Worm (Caenorhabditis elegans) whole organism, L3 larva: Measurements from ENCODE around the gene sipa-1.
A peak's percentile ranks its signal among the peaks of the same experiment; 100 is the strongest.

Source experiments
- R02D3.7 ChIP-seq: fragments of 150-350 bp; optimal IDR thresholded peaks from 2 replicates; lab custom pipeline; 2014; ENCODE audit warnings: missing biosample characterization, missing genetic modification characterization
- ama-1 ChIP-seq: fragments of 150-350 bp; optimal IDR thresholded peaks from 2 replicates; lab custom pipeline; 2018
- ceh-16 ChIP-seq: sonication (generic microtip); optimal IDR thresholded peaks from 2 replicates; lab custom pipeline; 2017; ENCODE audit warnings: missing biosample characterization, missing genetic modification characterization
- ceh-28 ChIP-seq: fragments of 150-350 bp; optimal IDR thresholded peaks from 2 replicates; lab custom pipeline; 2014; ENCODE audit warnings: missing biosample characterization, missing genetic modification reagents, missing genetic modification characterization
- ceh-9 ChIP-seq: sonication (generic microtip); optimal IDR thresholded peaks from 2 replicates; lab custom pipeline; 2018; ENCODE audit warnings: missing biosample characterization, missing genetic modification characterization
- egl-27 ChIP-seq: sonication (generic microtip); optimal IDR thresholded peaks from 4 replicates; lab custom pipeline; 2017; ENCODE audit warnings: missing biosample characterization, missing genetic modification reagents, missing genetic modification characterization
- egl-5 ChIP-seq: fragments of 150-350 bp; optimal IDR thresholded peaks from 2 replicates; lab custom pipeline; 2017; ENCODE audit warnings: missing biosample characterization, missing genetic modification reagents, missing genetic modification characterization, inconsistent platforms
- elt-1 ChIP-seq: fragments of 150-350 bp; optimal IDR thresholded peaks from 2 replicates; lab custom pipeline; 2014; ENCODE audit warnings: missing biosample characterization, missing genetic modification characterization
- elt-2 ChIP-seq: sonication (generic microtip); optimal IDR thresholded peaks from 2 replicates; lab custom pipeline; 2016; ENCODE audit warnings: missing genetic modification reagents, mild to moderate bottlenecking, missing genetic modification characterization, missing compliant biosample characterization
- eor-1 ChIP-seq, 2 experiments: fragments of 150-350 bp; optimal IDR thresholded peaks; 2 replicates each; lab custom pipeline; 2014 to 2018; ENCODE audit warnings: missing biosample characterization in 2 of 2, missing genetic modification characterization in 2 of 2
- fkh-10 ChIP-seq: sonication (generic microtip); optimal IDR thresholded peaks from 2 replicates; lab custom pipeline; 2017; ENCODE audit warnings: missing biosample characterization, missing genetic modification reagents, missing genetic modification characterization
- fkh-2 ChIP-seq: fragments of 150-350 bp; optimal IDR thresholded peaks from 2 replicates; lab custom pipeline; 2014; ENCODE audit warnings: missing biosample characterization, missing genetic modification reagents, missing genetic modification characterization
- jun-1 ChIP-seq: fragments of 150-350 bp; optimal IDR thresholded peaks from 2 replicates; lab custom pipeline; 2014; ENCODE audit warnings: missing biosample characterization, missing genetic modification reagents, missing genetic modification characterization
- lin-15B ChIP-seq: fragments of 150-350 bp; optimal IDR thresholded peaks from 2 replicates; lab custom pipeline; 2014; ENCODE audit warnings: missing biosample characterization, missing genetic modification characterization
- lin-39 ChIP-seq: fragments of 150-350 bp; optimal IDR thresholded peaks from 2 replicates; lab custom pipeline; 2018; ENCODE audit warnings: missing biosample characterization, missing genetic modification reagents, missing genetic modification characterization
- lsy-12 ChIP-seq: sonication (generic microtip); optimal IDR thresholded peaks from 2 replicates; lab custom pipeline; 2016; ENCODE audit warnings: mild to moderate bottlenecking, missing genetic modification characterization, missing compliant biosample characterization
- nhr-12 ChIP-seq: fragments of 150-350 bp; optimal IDR thresholded peaks from 2 replicates; lab custom pipeline; 2014; ENCODE audit warnings: missing biosample characterization, missing genetic modification characterization
- nhr-25 ChIP-seq: sonication (generic microtip); optimal IDR thresholded peaks from 2 replicates; lab custom pipeline; 2017; ENCODE audit warnings: missing biosample characterization, missing genetic modification characterization
- nhr-28 ChIP-seq: fragments of 150-350 bp; optimal IDR thresholded peaks from 2 replicates; lab custom pipeline; 2014; ENCODE audit warnings: missing biosample characterization, missing genetic modification characterization
- nhr-43 ChIP-seq: sonication (generic microtip); optimal IDR thresholded peaks from 2 replicates; lab custom pipeline; 2016; ENCODE audit warnings: mild to moderate bottlenecking, missing genetic modification characterization, missing compliant biosample characterization; ENCODE audit not compliant: poor library complexity, severe bottlenecking
- nhr-67 ChIP-seq: fragments of 150-350 bp; optimal IDR thresholded peaks from 2 replicates; lab custom pipeline; 2014; ENCODE audit warnings: missing biosample characterization, missing genetic modification characterization
- nhr-76 ChIP-seq: fragments of 150-350 bp; sonication (generic microtip); optimal IDR thresholded peaks from 5 replicates; lab custom pipeline; 2014; ENCODE audit warnings: missing biosample characterization, missing genetic modification characterization
- pha-4 ChIP-seq: fragments of 150-350 bp; optimal IDR thresholded peaks from 2 replicates; lab custom pipeline; 2014; ENCODE audit warnings: missing biosample characterization, missing genetic modification reagents, missing genetic modification characterization
- pqm-1 ChIP-seq: fragments of 150-350 bp; optimal IDR thresholded peaks from 2 replicates; lab custom pipeline; 2017; ENCODE audit warnings: missing biosample characterization, missing genetic modification characterization, inconsistent platforms
- sea-2 ChIP-seq: fragments of 150-350 bp; sonication (generic microtip); optimal IDR thresholded peaks from 4 replicates; lab custom pipeline; 2014; ENCODE audit warnings: missing biosample characterization, missing genetic modification reagents, missing genetic modification characterization
- snpc-4 ChIP-seq: fragments of 150-350 bp; optimal IDR thresholded peaks from 2 replicates; lab custom pipeline; 2014; ENCODE audit warnings: missing biosample characterization, missing genetic modification characterization
- unc-39 ChIP-seq: sonication (generic microtip); optimal IDR thresholded peaks from 4 replicates; lab custom pipeline; 2017; ENCODE audit warnings: missing biosample characterization, missing genetic modification characterization
- unc-62 ChIP-seq: fragments of 150-350 bp; sonication (generic microtip); optimal IDR thresholded peaks from 4 replicates; lab custom pipeline; 2014; ENCODE audit warnings: missing biosample characterization, missing genetic modification reagents, missing genetic modification characterization
- ztf-11 ChIP-seq: fragments of 150-350 bp; optimal IDR thresholded peaks from 2 replicates; lab custom pipeline; 2014; ENCODE audit warnings: missing biosample characterization, missing genetic modification characterization
- ztf-4 ChIP-seq: fragments of 150-350 bp; optimal IDR thresholded peaks from 2 replicates; lab custom pipeline; 2014; ENCODE audit warnings: missing biosample characterization, missing genetic modification characterization

sipa-1 gene

DNA sequence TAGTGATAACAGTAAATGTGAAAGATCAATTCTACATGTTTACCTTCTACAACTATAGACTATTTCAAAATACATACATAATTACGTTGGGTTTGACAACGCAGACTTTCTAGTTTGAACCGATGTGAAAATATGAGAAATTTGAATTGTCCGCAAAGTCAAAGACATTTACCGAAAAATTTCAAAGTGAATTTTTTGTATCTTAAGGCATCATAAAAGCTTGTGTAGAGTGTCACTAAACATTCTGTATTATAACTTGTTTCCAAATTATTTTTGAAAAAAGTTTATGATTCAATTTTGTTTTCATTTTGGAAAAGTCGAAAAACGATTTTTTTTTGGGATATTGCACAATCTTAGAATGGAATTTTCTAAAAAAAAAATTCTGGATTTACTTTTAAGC lies 1.5 kb downstream of the sipa-1 start:
- TF ChIP-seq ztf-11 (tag; lab: Kevin White, UChicago): no peak
- no peak for TF ChIP-seq ztf-4

DNA sequence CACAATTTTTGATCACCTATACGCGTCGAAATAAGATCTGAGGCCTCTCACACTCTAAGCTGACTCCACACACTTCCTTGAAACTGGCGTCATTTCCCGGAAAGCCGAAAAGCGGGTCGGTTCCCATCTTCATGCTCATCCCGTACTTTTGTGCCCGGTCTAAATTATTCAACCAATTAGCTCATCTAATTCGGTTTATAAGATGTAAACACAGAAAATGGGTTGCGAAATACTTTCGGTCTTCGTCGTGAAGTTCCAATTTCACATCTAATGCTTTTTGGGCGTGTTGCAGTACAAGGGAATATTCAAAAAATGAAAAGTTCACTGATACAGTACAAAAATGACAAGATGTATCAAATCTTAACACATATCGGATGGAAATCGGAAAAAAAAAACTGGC lies 6.0 kb downstream of the sipa-1 start:
- no peak for TF ChIP-seq nhr-28
- no peak for TF ChIP-seq sea-2 (GFP tag; lab: Kevin White, UChicago)
- TF ChIP-seq nhr-67 (tag; lab: Kevin White, UChicago): no peak
- no peak for TF ChIP-seq jun-1
- TF ChIP-seq egl-27 (tag; lab: Kevin White, UChicago): no peak
- TF ChIP-seq ceh-9 (tag; lab: Kevin White, UChicago): no peak
- TF ChIP-seq ceh-16 (tag; lab: Kevin White, UChicago): no peak
- TF ChIP-seq fkh-10: no peak
- no peak for TF ChIP-seq nhr-76 (tag; lab: Kevin White, UChicago)
- TF ChIP-seq R02D3.7 (tag; lab: Kevin White, UChicago): no peak
- TF ChIP-seq lin-39 (tag; lab: Kevin White, UChicago): no peak
- no peak for TF ChIP-seq nhr-12
- no peak for TF ChIP-seq elt-1
- TF ChIP-seq unc-39 (tag; lab: Kevin White, UChicago): no peak
- no peak for TF ChIP-seq ama-1 (lab: Kevin White, UChicago)
- TF ChIP-seq fkh-2 (tag; lab: Kevin White, UChicago): no peak
- TF ChIP-seq snpc-4 (tag; lab: Kevin White, UChicago): no peak
- TF ChIP-seq elt-2 (tag; lab: Kevin White, UChicago): no peak

DNA sequence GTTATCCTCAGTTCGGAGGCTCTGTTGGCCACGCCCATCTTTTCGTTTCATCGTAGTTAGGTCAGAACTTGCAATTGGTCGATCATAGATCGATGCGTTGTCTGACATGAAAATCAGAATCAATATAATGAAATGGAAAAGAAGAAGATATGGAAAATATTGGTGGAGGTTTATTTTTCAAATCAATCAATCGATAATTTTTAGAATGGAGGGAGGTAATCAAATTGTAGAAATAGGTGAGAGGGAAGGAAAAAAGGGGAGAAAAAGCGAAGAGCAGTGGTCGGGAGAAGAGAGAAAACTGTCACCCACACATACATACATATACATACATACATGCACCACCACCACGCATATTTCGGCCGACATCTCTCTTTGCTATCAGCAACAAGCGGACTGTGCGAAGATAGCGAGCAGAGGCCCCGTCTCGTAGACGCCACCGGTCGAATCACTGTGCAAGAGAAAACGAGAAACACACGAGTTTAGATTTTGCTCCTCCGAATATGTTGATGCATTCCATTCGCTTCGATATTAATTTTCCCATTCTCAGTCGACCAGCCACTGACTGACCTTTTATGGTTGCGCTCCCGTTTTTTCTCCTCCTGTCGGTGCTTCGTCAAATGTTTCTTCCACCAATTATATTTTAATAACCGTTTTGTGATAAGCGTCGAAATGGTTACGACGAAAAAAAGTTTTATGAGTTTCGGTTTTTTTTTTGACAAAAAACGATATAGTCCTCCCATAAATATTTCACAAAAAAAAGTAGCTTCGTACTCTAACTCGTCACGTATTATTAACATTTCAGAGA lies 7.7 kb downstream of the sipa-1 start, which contains the start of gene F35B12.10:
Gene F35B12.10 (minus strand): TSS at position 51 of the 805 bp plus-strand sequence.
- TF ChIP-seq nhr-43 (tag; lab: Kevin White, UChicago): no peak
- TF ChIP-seq nhr-12: no peak
- peak; percentile 92 for TF ChIP-seq elt-2 (tag; lab: Kevin White, UChicago)
- no peak for TF ChIP-seq lsy-12 (tag; lab: Kevin White, UChicago)
- TF ChIP-seq R02D3.7 (tag; lab: Kevin White, UChicago): no peak
- no peak for TF ChIP-seq lin-15B
- no peak for TF ChIP-seq eor-1 (tag; optimal IDR thresholded peaks at IDR 0.05; lab: Kevin White, UChicago)
- TF ChIP-seq egl-5 (tag; lab: Kevin White, UChicago): no peak
- TF ChIP-seq pha-4 (tag; lab: Kevin White, UChicago): no peak
- TF ChIP-seq nhr-76 (tag; lab: Kevin White, UChicago): no peak
- no peak for TF ChIP-seq nhr-25 (tag; lab: Kevin White, UChicago)
- no peak for TF ChIP-seq ztf-11 (tag; lab: Kevin White, UChicago)
- TF ChIP-seq ceh-9 (tag; lab: Kevin White, UChicago): no peak
- TF ChIP-seq pqm-1 (tag; lab: Kevin White, UChicago): peak; percentile 59
- TF ChIP-seq unc-62 (GFP tag; lab: Kevin White, UChicago): no peak

DNA sequence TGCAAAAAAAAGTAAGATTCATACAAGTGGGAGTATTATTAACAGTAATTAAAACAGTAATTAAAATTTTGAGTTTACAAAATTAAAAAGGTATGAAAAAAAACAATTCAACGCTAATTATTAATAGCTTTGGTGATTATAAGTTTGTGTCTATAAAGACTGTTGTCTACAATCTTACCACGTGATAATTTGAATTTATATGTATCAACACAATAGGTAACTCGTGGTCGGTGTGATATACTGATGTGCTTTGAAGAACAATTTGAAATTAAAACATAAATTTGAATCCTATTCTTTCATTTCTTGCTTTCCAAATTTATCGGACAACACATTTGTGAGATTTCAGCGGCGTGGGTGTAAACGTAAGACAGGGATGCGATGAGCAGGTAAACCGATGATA lies 9.3 kb downstream of the sipa-1 start:
- TF ChIP-seq pha-4 (tag; lab: Kevin White, UChicago): peak; percentile 15
- peak; percentile 25 for TF ChIP-seq elt-2 (tag; lab: Kevin White, UChicago)
- no peak for TF ChIP-seq nhr-25 (tag; lab: Kevin White, UChicago)
- no peak for TF ChIP-seq lin-39 (tag; lab: Kevin White, UChicago)

DNA sequence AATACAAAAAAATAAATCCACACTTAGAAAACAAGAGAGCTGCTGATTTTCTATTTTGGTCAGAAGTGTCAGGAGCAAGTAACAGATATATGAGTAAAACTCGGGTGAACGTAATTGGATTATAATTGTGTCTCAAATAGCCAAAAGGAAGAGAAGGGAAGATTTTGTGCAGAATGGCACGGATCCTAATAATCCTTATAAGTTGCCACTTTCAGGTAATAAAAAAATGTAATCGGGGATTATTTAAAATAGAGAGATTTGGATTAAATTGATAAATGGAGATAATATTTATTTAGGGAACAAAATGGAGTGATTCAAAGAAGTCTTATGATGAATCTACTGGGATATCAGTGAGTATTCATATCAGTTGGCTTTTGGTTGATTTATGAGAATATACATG lies 12.1 kb downstream of the sipa-1 start:
- TF ChIP-seq ceh-28 (tag; lab: Kevin White, UChicago): no peak

DNA sequence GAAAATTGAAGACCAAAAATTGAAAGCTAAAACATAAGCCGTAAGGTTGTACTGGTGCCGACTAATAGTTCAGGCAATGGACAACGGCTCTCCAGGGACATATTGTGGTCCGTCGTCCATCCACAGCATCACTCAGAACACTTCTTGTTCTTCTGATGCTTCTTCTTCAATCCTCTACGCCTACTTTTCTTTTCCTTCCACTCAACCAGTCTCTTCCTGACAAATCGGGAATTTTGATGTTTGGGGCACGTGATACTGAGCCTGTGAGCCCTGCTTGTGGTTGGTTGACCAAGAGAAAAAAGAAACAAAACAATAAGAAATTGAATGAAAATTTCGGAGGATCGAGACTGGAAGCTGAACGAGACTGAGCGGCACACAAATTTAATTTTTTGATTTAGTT lies 15.8 kb downstream of the sipa-1 start:
- TF ChIP-seq lin-39 (tag; lab: Kevin White, UChicago) (peak; percentile 25), nhr-25 (tag; lab: Kevin White, UChicago) (no peak), jun-1 (no peak), fkh-2 (tag; lab: Kevin White, UChicago) (no peak), ztf-11 (tag; lab: Kevin White, UChicago) (no peak), lsy-12 (tag; lab: Kevin White, UChicago) (no peak)
